Fruit fly (Drosophila melanogaster): Measurements from ENCODE around the gene Rga.

DNA sequence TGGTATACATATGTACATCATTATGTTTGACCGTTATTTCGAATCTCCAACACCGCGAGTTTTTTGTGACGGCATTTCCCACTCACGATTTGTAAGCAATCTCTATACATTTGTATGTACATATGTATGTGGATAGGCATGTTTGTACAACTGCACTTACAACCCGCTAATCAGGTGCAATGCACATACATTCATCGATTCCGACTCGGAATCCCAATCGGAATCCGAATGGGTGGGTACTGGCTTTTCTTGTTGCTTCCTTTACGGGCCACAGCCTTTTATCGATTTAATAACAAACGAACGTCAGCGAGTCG lies 41.5 kb downstream of the Rga start:
- TF ChIP-seq Sin3A (optimal IDR thresholded peaks at IDR 0.05): no peak
- TF ChIP-seq Myc (optimal IDR thresholded peaks at IDR 0.05): no peak
- TF ChIP-seq insv (optimal IDR thresholded peaks at IDR 0.05): no peak

All from Kc167 (cell line).